Fruit fly (Drosophila melanogaster): ENCODE data around the gene CG17283.

CG17283 gene

dm6 chr3R:17407576-17407975 is at the start of gene CG17283:
CG17283 (plus strand) TSS chr3R:17407876.
- TF ChIP-seq usp (GFP tag; optimal IDR thresholded peaks at IDR 0.05) (no peak), CG8478 (optimal IDR thresholded peaks at IDR 0.05) (no peak), Dll (optimal IDR thresholded peaks at IDR 0.05) (no peak), psq (optimal IDR thresholded peaks at IDR 0.05) (no peak), EcR (GFP tag; optimal IDR thresholded peaks at IDR 0.05) (no peak), pan (optimal IDR thresholded peaks at IDR 0.05) (no peak)

dm6 chr3R:17359370-17359769 is 48.3 kb upstream of the CG17283 start:
- TF ChIP-seq CG8478 (optimal IDR thresholded peaks at IDR 0.05) (no peak), pan (optimal IDR thresholded peaks at IDR 0.05) (no peak), EcR (GFP tag; optimal IDR thresholded peaks at IDR 0.05) (no peak), psq (optimal IDR thresholded peaks at IDR 0.05) (no peak), usp (GFP tag; optimal IDR thresholded peaks at IDR 0.05) (no peak)

dm6 chr3R:17366023-17366422 is 41.7 kb upstream of the CG17283 start, which contains the start of gene beat-IIa:
beat-IIa (minus strand) TSS chr3R:17366119.
- TF ChIP-seq CG8478 (optimal IDR thresholded peaks at IDR 0.05) (no peak), EcR (GFP tag; optimal IDR thresholded peaks at IDR 0.05) (no peak), usp (GFP tag; optimal IDR thresholded peaks at IDR 0.05) (no peak), psq (optimal IDR thresholded peaks at IDR 0.05) (no peak), Dll (optimal IDR thresholded peaks at IDR 0.05) (no peak), pan (optimal IDR thresholded peaks at IDR 0.05) (no peak)

- TF ChIP-seq Dll (optimal IDR thresholded peaks at IDR 0.05) (no peak), psq (optimal IDR thresholded peaks at IDR 0.05) (no peak), pan (optimal IDR thresholded peaks at IDR 0.05) (no peak), CG8478 (optimal IDR thresholded peaks at IDR 0.05) (no peak), EcR (GFP tag; optimal IDR thresholded peaks at IDR 0.05) (no peak), usp (GFP tag; optimal IDR thresholded peaks at IDR 0.05) (no peak)
Measured at dm6 chr3R:17371094-17371493, 36.6 kb upstream of the CG17283 start.

- TF ChIP-seq usp (GFP tag; optimal IDR thresholded peaks at IDR 0.05) (no peak), EcR (GFP tag; optimal IDR thresholded peaks at IDR 0.05) (peak in 1 of 2 experiments; percentile 38)
Measured at dm6 chr3R:17377503-17377902, 30.2 kb upstream of the CG17283 start.

- TF ChIP-seq psq (optimal IDR thresholded peaks at IDR 0.05) (no peak), CG8478 (optimal IDR thresholded peaks at IDR 0.05) (no peak), pan (optimal IDR thresholded peaks at IDR 0.05) (no peak)
Measured at dm6 chr3R:17379051-17379450, 28.6 kb upstream of the CG17283 start.

dm6 chr3R:17379742-17380141 is 27.9 kb upstream of the CG17283 start, which contains the start of gene lute:
lute (plus strand) TSS chr3R:17379944.
- TF ChIP-seq Dll (optimal IDR thresholded peaks at IDR 0.05): no peak
- TF ChIP-seq EcR (GFP tag; optimal IDR thresholded peaks at IDR 0.05): no peak
- no peak for TF ChIP-seq psq (optimal IDR thresholded peaks at IDR 0.05)
- TF ChIP-seq pan (optimal IDR thresholded peaks at IDR 0.05): no peak
- TF ChIP-seq usp (GFP tag; optimal IDR thresholded peaks at IDR 0.05): no peak
- TF ChIP-seq CG8478 (optimal IDR thresholded peaks at IDR 0.05): no peak

- TF ChIP-seq CG8478 (optimal IDR thresholded peaks at IDR 0.05) (no peak), usp (GFP tag; optimal IDR thresholded peaks at IDR 0.05) (no peak)
Measured at dm6 chr3R:17381916-17382315, 25.8 kb upstream of the CG17283 start.

- no peak for TF ChIP-seq Dll (optimal IDR thresholded peaks at IDR 0.05)
- TF ChIP-seq CG8478 (optimal IDR thresholded peaks at IDR 0.05): no peak
- TF ChIP-seq pan (optimal IDR thresholded peaks at IDR 0.05): no peak
- TF ChIP-seq psq (optimal IDR thresholded peaks at IDR 0.05): no peak
- no peak for TF ChIP-seq usp (GFP tag; optimal IDR thresholded peaks at IDR 0.05)
- TF ChIP-seq EcR (GFP tag; optimal IDR thresholded peaks at IDR 0.05): no peak
Measured at dm6 chr3R:17385329-17386019, 22.2 kb upstream of the CG17283 start.

dm6 chr3R:17386168-17386819 is 21.4 kb upstream of the CG17283 start:
- TF ChIP-seq EcR (GFP tag; optimal IDR thresholded peaks at IDR 0.05) (no peak), CG8478 (optimal IDR thresholded peaks at IDR 0.05) (no peak), usp (GFP tag; optimal IDR thresholded peaks at IDR 0.05) (no peak), pan (optimal IDR thresholded peaks at IDR 0.05) (no peak)

dm6 chr3R:17391313-17391845 is 16.3 kb upstream of the CG17283 start, which contains the start of the genes Brf and sds22:
Brf (minus strand) TSS chr3R:17391337.
sds22 (plus strand) TSS chr3R:17391594.
- no peak for TF ChIP-seq usp (GFP tag; optimal IDR thresholded peaks at IDR 0.05)
- TF ChIP-seq CG8478 (optimal IDR thresholded peaks at IDR 0.05): no peak
- no peak for TF ChIP-seq EcR (GFP tag; optimal IDR thresholded peaks at IDR 0.05)
- TF ChIP-seq Dll (optimal IDR thresholded peaks at IDR 0.05): no peak
- no peak for TF ChIP-seq psq (optimal IDR thresholded peaks at IDR 0.05)
- no peak for TF ChIP-seq pan (optimal IDR thresholded peaks at IDR 0.05)

dm6 chr3R:17394318-17395188 is 13.1 kb upstream of the CG17283 start, which contains the start of gene CREG:
CREG (minus strand) TSS chr3R:17394640.
- TF ChIP-seq pan (optimal IDR thresholded peaks at IDR 0.05) (peak; percentile 93), usp (GFP tag; optimal IDR thresholded peaks at IDR 0.05) (no peak)
